Fruit fly (Drosophila melanogaster) whole organism, embryonic: Measurements from ENCODE around the gene mthl11.

Experiments
- Ada2b ChIP-seq: fragments of 200-800 bp; sonication (Bioruptor generic); IDR thresholded peaks from 2 replicates; pipeline ENCODE4 v1.3.6; 2022; ENCODE audit warnings: missing biosample characterization, missing genetic modification characterization
- CG10209 ChIP-seq: fragments of 200-800 bp; sonication (Bioruptor generic); optimal IDR thresholded peaks from 3 replicates; lab custom pipeline; 2017; ENCODE audit warnings: missing biosample characterization, mild to moderate bottlenecking, missing genetic modification characterization, missing genetic modification reagents
- CG10959 ChIP-seq: fragments of 200-800 bp; sonication (Bioruptor generic); IDR thresholded peaks from 2 replicates; pipeline ENCODE4 v1.3.6; 2022; ENCODE audit warnings: missing biosample characterization, missing genetic modification characterization
- CG10979 ChIP-seq: fragments of 200-800 bp; sonication (Bioruptor generic); optimal IDR thresholded peaks from 2 replicates; lab custom pipeline; 2018; ENCODE audit warnings: missing biosample characterization, mild to moderate bottlenecking, missing genetic modification characterization, moderate library complexity
- CG11093 ChIP-seq: fragments of 200-800 bp; sonication (Bioruptor generic); IDR thresholded peaks from 3 replicates; pipeline ENCODE4 v1.3.6; 2022; ENCODE audit warnings: missing biosample characterization, missing genetic modification characterization
- CG13123 ChIP-seq: fragments of 200-800 bp; sonication (Bioruptor generic); optimal IDR thresholded peaks from 2 replicates; lab custom pipeline; 2016; ENCODE audit warnings: missing biosample characterization, missing genetic modification characterization
- CG15479 ChIP-seq: fragments of 200-800 bp; sonication (Bioruptor generic); optimal IDR thresholded peaks from 3 replicates; lab custom pipeline; 2019; ENCODE audit warnings: missing biosample characterization, mild to moderate bottlenecking, missing genetic modification characterization, moderate library complexity
- CG15601 ChIP-seq: fragments of 200-800 bp; sonication (Bioruptor generic); optimal IDR thresholded peaks from 3 replicates; lab custom pipeline; 2019; ENCODE audit warnings: missing biosample characterization, mild to moderate bottlenecking, missing genetic modification characterization, moderate library complexity
- CG17186 ChIP-seq: fragments of 200-800 bp; sonication (Bioruptor generic); optimal IDR thresholded peaks from 3 replicates; lab custom pipeline; 2017; ENCODE audit warnings: missing biosample characterization, missing genetic modification reagents, missing genetic modification characterization
- CG17359 ChIP-seq: fragments of 200-800 bp; sonication (Bioruptor generic); optimal IDR thresholded peaks from 3 replicates; lab custom pipeline; 2018; ENCODE audit warnings: missing biosample characterization, mild to moderate bottlenecking, missing genetic modification characterization, moderate library complexity
- CG17912 ChIP-seq: fragments of 200-800 bp; sonication (Bioruptor generic); optimal IDR thresholded peaks from 2 replicates; lab custom pipeline; 2018; ENCODE audit warnings: missing biosample characterization, mild to moderate bottlenecking, missing genetic modification characterization
- CG2129 ChIP-seq: fragments of 200-800 bp; sonication (Bioruptor generic); IDR thresholded peaks from 2 replicates; pipeline ENCODE4 v1.3.6; 2022; ENCODE audit warnings: missing biosample characterization, missing genetic modification characterization; ENCODE audit not compliant: partially characterized antibody
- CG2199 ChIP-seq: fragments of 200-800 bp; sonication (Bioruptor generic); IDR thresholded peaks from 3 replicates; pipeline ENCODE4 v1.3.6; 2022; ENCODE audit warnings: missing biosample characterization, missing genetic modification characterization
- CG4707 ChIP-seq: fragments of 200-800 bp; sonication (Bioruptor generic); optimal IDR thresholded peaks from 2 replicates; lab custom pipeline; 2018; ENCODE audit warnings: missing biosample characterization, mild to moderate bottlenecking, missing genetic modification characterization, moderate library complexity
- CG4820 ChIP-seq: fragments of 200-800 bp; sonication (Bioruptor generic); optimal IDR thresholded peaks from 3 replicates; lab custom pipeline; 2016; ENCODE audit warnings: missing biosample characterization, missing genetic modification characterization
- CG8388 ChIP-seq: fragments of 200-800 bp; sonication (Bioruptor generic); optimal IDR thresholded peaks from 2 replicates; lab custom pipeline; 2019; ENCODE audit warnings: missing biosample characterization, mild to moderate bottlenecking, missing genetic modification characterization, moderate library complexity
- CG9437 ChIP-seq: fragments of 200-800 bp; sonication (Bioruptor generic); optimal IDR thresholded peaks from 2 replicates; lab custom pipeline; 2018; ENCODE audit warnings: missing biosample characterization, mild to moderate bottlenecking, missing genetic modification characterization
- CG9727 ChIP-seq: fragments of 200-800 bp; sonication (Bioruptor generic); optimal IDR thresholded peaks from 3 replicates; lab custom pipeline; 2017; ENCODE audit warnings: missing biosample characterization, mild to moderate bottlenecking, missing genetic modification characterization
- Dad ChIP-seq: fragments of 200-800 bp; sonication (Bioruptor generic); optimal IDR thresholded peaks from 3 replicates; lab custom pipeline; 2016; ENCODE audit warnings: missing biosample characterization, missing genetic modification characterization
- E2f1 ChIP-seq: fragments of 200-800 bp; sonication (Bioruptor generic); IDR thresholded peaks from 2 replicates; pipeline ENCODE4 v1.3.6; 2022; ENCODE audit warnings: missing biosample characterization, missing genetic modification characterization
- Eip74EF ChIP-seq, 2 experiments: fragments of 200-800 bp in 1 of 2; fragments of >200 bp in 1 of 2; sonication (Bioruptor generic) in 1 of 2; optimal IDR thresholded peaks; 2 replicates each; lab custom pipeline; 2017 to 2019; ENCODE audit warnings: missing biosample characterization in 2 of 2, missing genetic modification characterization in 2 of 2, mild to moderate bottlenecking in 1 of 2, moderate library complexity in 1 of 2
- Gsc ChIP-seq: fragments of 200-800 bp; sonication (Bioruptor generic); IDR thresholded peaks from 2 replicates; pipeline ENCODE4 v1.3.6; 2022; ENCODE audit warnings: missing biosample characterization, missing genetic modification characterization
- HmgD ChIP-seq: fragments of 200-800 bp; sonication (Bioruptor generic); optimal IDR thresholded peaks from 3 replicates; lab custom pipeline; 2016; ENCODE audit warnings: missing biosample characterization, missing genetic modification characterization
- Lim3 ChIP-seq: fragments of 200-800 bp; sonication (Bioruptor generic); IDR thresholded peaks from 2 replicates; pipeline ENCODE4 v1.3.6; 2022; ENCODE audit warnings: missing biosample characterization, missing genetic modification characterization
- Meics ChIP-seq: fragments of 200-800 bp; sonication (Bioruptor generic); optimal IDR thresholded peaks from 2 replicates; lab custom pipeline; 2017; ENCODE audit warnings: missing biosample characterization, mild to moderate bottlenecking, missing genetic modification characterization
- Side ChIP-seq: fragments of 200-800 bp; sonication (Bioruptor generic); optimal IDR thresholded peaks from 2 replicates; lab custom pipeline; 2016; ENCODE audit warnings: missing biosample characterization, missing genetic modification characterization
- Sin3A ChIP-seq: fragments of >200 bp; optimal IDR thresholded peaks from 2 replicates; lab custom pipeline; 2018
- Tbp ChIP-seq: fragments of >200 bp; optimal IDR thresholded peaks from 2 replicates; lab custom pipeline; 2018; ENCODE audit warnings: missing biosample characterization, missing genetic modification characterization
- Trl ChIP-seq, 3 experiments: fragments of >200 bp in 2 of 3; fragments of 200-800 bp in 1 of 3; sonication (Bioruptor generic) in 1 of 3; optimal IDR thresholded peaks; 2 replicates in 1 of 3; 3 replicates in 2 of 3; lab custom pipeline; 2016 to 2017; ENCODE audit warnings: missing biosample characterization in 1 of 3, missing genetic modification characterization in 1 of 3
- Xrp1 ChIP-seq: fragments of 200-800 bp; sonication (Bioruptor generic); IDR thresholded peaks from 2 replicates; pipeline ENCODE4 v1.3.6; 2022; ENCODE audit warnings: missing biosample characterization, missing genetic modification characterization
- cg ChIP-seq: fragments of 200-800 bp; sonication (Bioruptor generic); optimal IDR thresholded peaks from 3 replicates; lab custom pipeline; 2019; ENCODE audit warnings: missing biosample characterization, mild to moderate bottlenecking, missing genetic modification characterization, moderate library complexity
- chinmo ChIP-seq: fragments of 200-800 bp; sonication (Bioruptor generic); IDR thresholded peaks from 4 replicates; pipeline ENCODE4 v1.3.6; 2022; ENCODE audit warnings: missing biosample characterization, missing genetic modification characterization; ENCODE audit not compliant: partially characterized antibody
- chn ChIP-seq: fragments of 200-800 bp; sonication (Bioruptor generic); optimal IDR thresholded peaks from 2 replicates; lab custom pipeline; 2016; ENCODE audit warnings: missing biosample characterization, missing genetic modification characterization
- eve ChIP-seq, 2 experiments: fragments of >200 bp; optimal IDR thresholded peaks; 2 replicates each; lab custom pipeline; 2017; ENCODE audit warnings: missing biosample characterization in 2 of 2, missing genetic modification characterization in 2 of 2
- ewg ChIP-seq: fragments of 200-800 bp; sonication (Bioruptor generic); optimal IDR thresholded peaks from 3 replicates; lab custom pipeline; 2017; ENCODE audit warnings: mild to moderate bottlenecking, missing biosample characterization, missing genetic modification reagents, missing genetic modification characterization
- fd102C ChIP-seq: fragments of 200-800 bp; sonication (Bioruptor generic); optimal IDR thresholded peaks from 2 replicates; lab custom pipeline; 2018; ENCODE audit warnings: missing biosample characterization, mild to moderate bottlenecking, missing genetic modification characterization, moderate library complexity
- fd3F ChIP-seq: fragments of 200-800 bp; sonication (Bioruptor generic); optimal IDR thresholded peaks from 2 replicates; lab custom pipeline; 2018; ENCODE audit warnings: missing biosample characterization, mild to moderate bottlenecking, missing genetic modification characterization, moderate library complexity
- fu2 ChIP-seq: fragments of 200-800 bp; sonication (Bioruptor generic); optimal IDR thresholded peaks from 2 replicates; lab custom pipeline; 2016; ENCODE audit warnings: missing biosample characterization, missing genetic modification characterization
- h ChIP-seq: fragments of >200 bp; optimal IDR thresholded peaks from 2 replicates; lab custom pipeline; 2017
- lab ChIP-seq: fragments of 200-800 bp; sonication (Bioruptor generic); optimal IDR thresholded peaks from 3 replicates; lab custom pipeline; 2017; ENCODE audit warnings: missing biosample characterization, missing genetic modification characterization, mild to moderate bottlenecking, moderate library complexity, missing genetic modification reagents
- lmd ChIP-seq: fragments of 200-800 bp; sonication (Bioruptor generic); IDR thresholded peaks from 2 replicates; pipeline ENCODE4 v1.3.6; 2022; ENCODE audit warnings: missing biosample characterization, missing genetic modification characterization
- mam ChIP-seq: fragments of 200-800 bp; sonication (Bioruptor generic); optimal IDR thresholded peaks from 3 replicates; lab custom pipeline; 2016; ENCODE audit warnings: missing biosample characterization, missing genetic modification characterization
- otp ChIP-seq: fragments of 200-800 bp; sonication (Bioruptor generic); IDR thresholded peaks from 3 replicates; pipeline ENCODE4, ENCODE4 v1.3.6; 2022; ENCODE audit warnings: missing biosample characterization, missing genetic modification characterization
- pb ChIP-seq: fragments of 200-800 bp; sonication (Bioruptor generic); optimal IDR thresholded peaks from 3 replicates; lab custom pipeline; 2016; ENCODE audit warnings: missing biosample characterization, missing genetic modification characterization
- ranshi ChIP-seq: fragments of 200-800 bp; sonication (Bioruptor generic); IDR thresholded peaks from 2 replicates; pipeline ENCODE4 v1.3.6; 2022; ENCODE audit warnings: missing biosample characterization, missing genetic modification characterization
- repo ChIP-seq: fragments of 200-800 bp; sonication (Bioruptor generic); optimal IDR thresholded peaks from 2 replicates; lab custom pipeline; 2016; ENCODE audit warnings: missing biosample characterization, missing genetic modification characterization
- sd ChIP-seq: fragments of 200-800 bp; sonication (Bioruptor generic); optimal IDR thresholded peaks from 3 replicates; lab custom pipeline; 2018; ENCODE audit warnings: missing biosample characterization, mild to moderate bottlenecking, missing genetic modification characterization, moderate library complexity
- sens ChIP-seq: fragments of 200-800 bp; sonication (Bioruptor generic); peaks from one replicate; lab custom pipeline; 2016; ENCODE audit warnings: missing biosample characterization, missing genetic modification characterization
- shn ChIP-seq: fragments of 200-800 bp; sonication (Bioruptor generic); optimal IDR thresholded peaks from 3 replicates; lab custom pipeline; 2016; ENCODE audit warnings: missing biosample characterization, missing genetic modification characterization
- unc-4 ChIP-seq: fragments of 200-800 bp; sonication (Bioruptor generic); IDR thresholded peaks from 2 replicates; pipeline ENCODE4 v1.3.6; 2022; ENCODE audit warnings: missing biosample characterization, missing genetic modification characterization; ENCODE audit not compliant: partially characterized antibody
- wdn ChIP-seq: fragments of 200-800 bp; sonication (Bioruptor generic); IDR thresholded peaks from 2 replicates; pipeline ENCODE4 v1.3.6; 2022; ENCODE audit warnings: missing biosample characterization, missing genetic modification characterization

Gene mthl11

dm6 chr3R:10415923-10416322 lies 15.1 kb downstream of the mthl11 start, which contains the start of gene CG6345 (continued):
- peak; percentile 88 for TF ChIP-seq CG17359 (tag; lab: Kevin White, UChicago)
- TF ChIP-seq lmd (GFP tag; lab: Robert Waterston, UW): peak; percentile 80
- peak; percentile 60 for TF ChIP-seq fu2 (GFP tag; lab: Kevin White, UChicago)
- no peak for TF ChIP-seq Trl (optimal IDR thresholded peaks at IDR 0.05; lab: Kevin White, UChicago)
- peak; percentile 92 for TF ChIP-seq Trl (GFP tag; optimal IDR thresholded peaks at IDR 0.05; lab: Kevin White, UChicago)
- TF ChIP-seq fd3F (GFP tag; lab: Kevin White, UChicago): peak; percentile 65
- no peak for TF ChIP-seq Sin3A (lab: Kevin White, UChicago)
- peak; percentile 85 for TF ChIP-seq shn (GFP tag; lab: Kevin White, UChicago)
- peak; percentile 72 for TF ChIP-seq Dad
- TF ChIP-seq CG15479 (GFP tag; lab: Kevin White, UChicago): no peak
- TF ChIP-seq sens (GFP tag; lab: Kevin White, UChicago): peak; percentile 97
- TF ChIP-seq CG15601 (tag; lab: Kevin White, UChicago): peak; percentile 80
- no peak for TF ChIP-seq CG11093 (GFP tag; lab: Robert Waterston, UW)
- peak; percentile 79 for TF ChIP-seq fd102C (GFP tag; lab: Kevin White, UChicago)
- no peak for TF ChIP-seq Lim3 (GFP tag; lab: Robert Waterston, UW)
- TF ChIP-seq HmgD (GFP tag; lab: Kevin White, UChicago): peak; percentile 50
- TF ChIP-seq lab (GFP tag; lab: Kevin White, UChicago): peak; percentile 93
- peak; percentile 74 for TF ChIP-seq CG17186 (GFP tag; lab: Kevin White, UChicago)
- TF ChIP-seq Side (GFP tag; lab: Kevin White, UChicago): peak; percentile 86
- TF ChIP-seq otp (GFP tag; lab: Robert Waterston, UW): peak; percentile 80; the same call in 2 of the 3 replicates
- TF ChIP-seq Gsc (GFP tag; lab: Robert Waterston, UW): no peak
- TF ChIP-seq ewg: peak; percentile 77
- peak; percentile 70 for TF ChIP-seq Ada2b
- TF ChIP-seq chinmo: no peak
- peak; percentile 67 for TF ChIP-seq E2f1 (GFP tag; lab: Robert Waterston, UW)
- peak; percentile 88 for TF ChIP-seq CG9727
- peak; percentile 88 for TF ChIP-seq CG4820 (GFP tag; lab: Kevin White, UChicago)
- TF ChIP-seq unc-4 (GFP tag; lab: Robert Waterston, UW): no peak
- TF ChIP-seq CG10959 (GFP tag; lab: Robert Waterston, UW): peak; percentile 65
- peak; percentile 90 for TF ChIP-seq CG4707 (GFP tag; lab: Kevin White, UChicago)
- TF ChIP-seq CG17912: peak; percentile 87
- TF ChIP-seq repo (GFP tag; lab: Kevin White, UChicago): peak; percentile 81
- TF ChIP-seq CG10209 (GFP tag; lab: Kevin White, UChicago): peak; percentile 77
- peak; percentile 85 for TF ChIP-seq Xrp1 (GFP tag; lab: Robert Waterston, UW)
- peak in 1 of 2 experiments; percentile 31 for TF ChIP-seq Eip74EF (GFP tag; optimal IDR thresholded peaks at IDR 0.05; lab: Kevin White, UChicago)
- peak; percentile 86; the same call in 2 of the 3 replicates for TF ChIP-seq CG2199
- TF ChIP-seq h (lab: Kevin White, UChicago): no peak
- peak; percentile 76 for TF ChIP-seq pb (GFP tag; lab: Kevin White, UChicago)
- TF ChIP-seq cg (GFP tag; lab: Kevin White, UChicago): no peak
- TF ChIP-seq mam (GFP tag; lab: Kevin White, UChicago): peak; percentile 69
- TF ChIP-seq CG13123: peak; percentile 69
- peak; percentile 72 for TF ChIP-seq CG8388 (GFP tag; lab: Kevin White, UChicago)
- peak; percentile 81 for TF ChIP-seq ranshi (GFP tag; lab: Robert Waterston, UW)
- TF ChIP-seq CG10979: peak; percentile 87
- TF ChIP-seq wdn (GFP tag; lab: Robert Waterston, UW): no peak
- TF ChIP-seq eve (GFP tag; optimal IDR thresholded peaks at IDR 0.05; lab: Kevin White, UChicago): no peak
- no peak for TF ChIP-seq sd
- TF ChIP-seq Meics: peak; percentile 90
- TF ChIP-seq Tbp: no peak
- peak; percentile 69 for TF ChIP-seq CG9437 (GFP tag; lab: Kevin White, UChicago)
- TF ChIP-seq CG2129 (GFP tag; lab: Robert Waterston, UW): no peak
- TF ChIP-seq chn (GFP tag; lab: Kevin White, UChicago): peak; percentile 87
